Worm (Caenorhabditis elegans): ENCODE results near the gene nhr-13.

ce11 chrV:2199594-2199993 is 7.3 kb downstream of the nhr-13 start:
- TF ChIP-seq nhr-28 (tag; optimal IDR thresholded peaks at IDR 0.05) = no peak
- no peak for TF ChIP-seq pha-4 (tag; optimal IDR thresholded peaks at IDR 0.05)
- TF ChIP-seq jun-1 (tag; optimal IDR thresholded peaks at IDR 0.05) = no peak
- TF ChIP-seq elt-3 (tag; optimal IDR thresholded peaks at IDR 0.05) = no peak
- TF ChIP-seq ceh-28 (tag; optimal IDR thresholded peaks at IDR 0.05) = no peak
- no peak for TF ChIP-seq nhr-67 (tag; optimal IDR thresholded peaks at IDR 0.05)
- TF ChIP-seq unc-62 (GFP tag; optimal IDR thresholded peaks at IDR 0.05) = no peak
- TF ChIP-seq nhr-25 (tag; optimal IDR thresholded peaks at IDR 0.05) = no peak
- no peak for TF ChIP-seq elt-1 (tag; optimal IDR thresholded peaks at IDR 0.05)
- no peak for TF ChIP-seq nhr-237 (tag; optimal IDR thresholded peaks at IDR 0.05)
- no peak for TF ChIP-seq lin-39 (tag; optimal IDR thresholded peaks at IDR 0.05)
- no peak for TF ChIP-seq nhr-43 (tag; optimal IDR thresholded peaks at IDR 0.05; ENCODE audit: poor library complexity, severe bottlenecking)
- TF ChIP-seq nhr-11 (tag; optimal IDR thresholded peaks at IDR 0.05) = no peak
- TF ChIP-seq nhr-77 (tag; optimal IDR thresholded peaks at IDR 0.05) = no peak
